Worm (Caenorhabditis elegans): Measurements from ENCODE around the gene nspc-13.
"Not testable (repeated sequence)": the region's sequence is repeated elsewhere in the genome, so short reads cannot be mapped to it uniquely, and the experiment has no call there.

Gene nspc-13

ce11 chrX:12357127-12357526 is at the start of gene nspc-13:
Gene nspc-13, plus strand, starts transcription at chrX:12357427.
- no peak for TF ChIP-seq unc-62 (GFP tag; optimal IDR thresholded peaks at IDR 0.05)

- not testable (repeated sequence) for TF ChIP-seq unc-62 (GFP tag; optimal IDR thresholded peaks at IDR 0.05)
Measured at ce11 chrX:12308045-12308499, 49.2 kb upstream of the nspc-13 start, which contains the start of gene F17A2.16. Gene F17A2.16, plus strand, starts transcription at chrX:12308449.

ce11 chrX:12313779-12314178 is 43.4 kb upstream of the nspc-13 start:
- no peak for TF ChIP-seq unc-62 (GFP tag; optimal IDR thresholded peaks at IDR 0.05)

ce11 chrX:12314395-12314794 is 42.8 kb upstream of the nspc-13 start:
- no peak for TF ChIP-seq unc-62 (GFP tag; optimal IDR thresholded peaks at IDR 0.05)

ce11 chrX:12315268-12315667 is 42.0 kb upstream of the nspc-13 start, which contains the start of gene xtr-2:
Gene xtr-2, plus strand, starts transcription at chrX:12315568.
- no peak for TF ChIP-seq unc-62 (GFP tag; optimal IDR thresholded peaks at IDR 0.05)

- no peak for TF ChIP-seq unc-62 (GFP tag; optimal IDR thresholded peaks at IDR 0.05)
Measured at ce11 chrX:12317560-12317959, 39.7 kb upstream of the nspc-13 start.

ce11 chrX:12320737-12321136 is 36.5 kb upstream of the nspc-13 start, which contains the start of gene ceh-40:
Gene ceh-40, minus strand, starts transcription at chrX:12320777.
- no peak for TF ChIP-seq unc-62 (GFP tag; optimal IDR thresholded peaks at IDR 0.05)

ce11 chrX:12321357-12321756 is 35.9 kb upstream of the nspc-13 start, which contains the start of gene F17A2.13:
Gene F17A2.13, plus strand, starts transcription at chrX:12321657.
- TF ChIP-seq unc-62 (GFP tag; optimal IDR thresholded peaks at IDR 0.05): no peak

ce11 chrX:12323439-12323838 is 33.8 kb upstream of the nspc-13 start, which contains the start of gene srd-40:
Gene srd-40, plus strand, starts transcription at chrX:12323739.
- TF ChIP-seq unc-62 (GFP tag; optimal IDR thresholded peaks at IDR 0.05): no peak

ce11 chrX:12326424-12326823 is 30.8 kb upstream of the nspc-13 start, which contains the start of gene srd-41:
Gene srd-41, plus strand, starts transcription at chrX:12326724.
- TF ChIP-seq unc-62 (GFP tag; optimal IDR thresholded peaks at IDR 0.05): no peak

ce11 chrX:12328676-12329075 is 28.6 kb upstream of the nspc-13 start, which contains the start of gene srd-45:
Gene srd-45, plus strand, starts transcription at chrX:12328976.
- TF ChIP-seq unc-62 (GFP tag; optimal IDR thresholded peaks at IDR 0.05): no peak

- TF ChIP-seq unc-62 (GFP tag; optimal IDR thresholded peaks at IDR 0.05): no peak
Measured at ce11 chrX:12331795-12332194, 25.4 kb upstream of the nspc-13 start, which contains the start of gene srd-46. Gene srd-46, plus strand, starts transcription at chrX:12332095.

ce11 chrX:12333479-12333878 is 23.7 kb upstream of the nspc-13 start, which contains the start of gene srd-47:
Gene srd-47, plus strand, starts transcription at chrX:12333642.
- no peak for TF ChIP-seq unc-62 (GFP tag; optimal IDR thresholded peaks at IDR 0.05)

- TF ChIP-seq unc-62 (GFP tag; optimal IDR thresholded peaks at IDR 0.05): no peak
Measured at ce11 chrX:12335808-12336207, 21.4 kb upstream of the nspc-13 start, which contains the start of gene srd-48. Gene srd-48, plus strand, starts transcription at chrX:12336108.

- TF ChIP-seq unc-62 (GFP tag; optimal IDR thresholded peaks at IDR 0.05): no peak
Measured at ce11 chrX:12337846-12338490, 19.3 kb upstream of the nspc-13 start, which contains the start of gene srd-44. Gene srd-44, plus strand, starts transcription at chrX:12338440.

- TF ChIP-seq unc-62 (GFP tag; optimal IDR thresholded peaks at IDR 0.05): no peak
Measured at ce11 chrX:12341338-12341737, 15.9 kb upstream of the nspc-13 start, which contains the start of gene zig-2. Gene zig-2, minus strand, starts transcription at chrX:12341438.

ce11 chrX:12343279-12343678 is 13.9 kb upstream of the nspc-13 start, which contains the start of the genes nspc-9 and nspc-10:
Gene nspc-9, minus strand, starts transcription at chrX:12343379.
Gene nspc-10, plus strand, starts transcription at chrX:12343609.
- no peak for TF ChIP-seq unc-62 (GFP tag; optimal IDR thresholded peaks at IDR 0.05)

Measured in whole organism, dauer.